Worm (Caenorhabditis elegans): Measurements from ENCODE around the gene F53H4.3.

F53H4.3 gene

DNA sequence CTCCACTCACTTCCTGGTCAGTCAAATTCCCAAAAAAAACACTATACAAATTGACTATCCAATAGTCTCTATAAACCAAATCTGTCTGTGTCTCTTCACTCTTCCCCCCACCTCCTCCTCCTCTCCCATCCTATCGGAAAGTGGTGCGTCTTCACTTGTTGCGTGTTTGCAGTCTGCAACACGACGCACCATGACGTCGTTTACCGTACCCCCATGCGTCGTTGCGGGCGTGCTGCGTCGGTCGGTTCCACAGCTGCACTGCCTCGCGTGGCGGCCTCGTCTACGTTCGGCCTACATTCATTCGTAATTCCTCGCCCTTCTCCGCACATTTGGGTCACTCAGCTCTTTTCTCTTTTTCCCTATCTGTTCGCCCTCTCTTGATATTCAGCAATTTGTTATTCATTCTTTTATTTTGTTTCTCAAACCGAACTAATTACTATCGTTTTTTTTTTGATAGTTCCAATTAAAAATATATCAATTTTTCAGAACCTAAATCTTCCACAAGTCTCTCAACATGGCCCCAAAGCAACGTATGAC lies 46.2 kb downstream of the F53H4.3 start, which contains the start of gene serp-1.1 (continued):
- TF ChIP-seq snpc-1.1 (tag; optimal IDR thresholded peaks at IDR 0.05; ENCODE audit: insufficient read depth) (peak; percentile 36), B0336.3 (GFP tag; IDR thresholded peaks at IDR 0.05) (peak; percentile 97), egl-44 (GFP tag; IDR thresholded peaks at IDR 0.05) (peak; percentile 96), akir-1 (GFP tag; optimal IDR thresholded peaks at IDR 0.05) (peak; percentile 66), F49E8.2 (tag; optimal IDR thresholded peaks at IDR 0.05; ENCODE audit: insufficient read depth) (no peak), nfyb-1 (GFP tag; IDR thresholded peaks at IDR 0.05) (peak; percentile 99), F52B5.7 (tag; optimal IDR thresholded peaks at IDR 0.05) (peak; percentile 81), ztf-28 (GFP tag; IDR thresholded peaks at IDR 0.05) (no peak), nfya-1 (tag; optimal IDR thresholded peaks at IDR 0.05; ENCODE audit: borderline replicate concordance, insufficient read depth) (no peak), F55B11.4 (tag; optimal IDR thresholded peaks at IDR 0.05; ENCODE audit: borderline replicate concordance, insufficient read depth) (no peak), K12H6.12 (tag; optimal IDR thresholded peaks at IDR 0.05) (peak; percentile 99), mcd-1 (GFP tag; IDR thresholded peaks at IDR 0.05) (peak; percentile 95), C06A6.2 (GFP tag; conservative IDR thresholded peaks at IDR 0.05) (peak; percentile 95)

DNA sequence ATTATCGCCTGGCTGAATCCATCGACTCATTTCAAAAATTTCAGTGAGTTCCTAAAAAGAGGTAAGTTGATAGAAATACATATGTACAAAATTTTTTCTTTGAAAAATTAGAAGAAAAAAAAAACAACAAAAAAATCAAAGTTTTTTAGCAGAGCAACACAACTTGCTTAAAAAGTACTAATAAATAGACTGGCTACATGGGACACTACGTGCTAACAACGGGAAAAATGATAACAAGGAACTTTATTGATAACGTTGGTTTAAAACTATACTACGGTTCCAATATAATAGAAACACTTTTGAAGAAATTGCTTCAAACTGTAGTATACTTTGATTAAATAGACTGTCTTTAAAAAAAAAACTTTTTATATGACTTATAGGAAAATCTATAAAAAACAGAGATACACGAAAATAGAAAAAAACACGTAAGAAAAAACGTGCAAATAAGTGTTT lies 48.9 kb downstream of the F53H4.3 start, which contains the start of gene acox-1.6:
acox-1.6 (minus strand) TSS at position 51 of the 453 bp plus-strand sequence.
- TF ChIP-seq nhr-80 (tag; optimal IDR thresholded peaks at IDR 0.05): peak; percentile 69
- TF ChIP-seq aptf-2 (GFP tag; conservative IDR thresholded peaks at IDR 0.05): no peak

Data from whole organism, young adult.